Fruit fly (Drosophila melanogaster): ENCODE results near the gene Grl65a.

The Grl65a gene

dm6 chr3L:6708995-6709606 lies 41.5 kb upstream of the Grl65a start (continued):
- peak; percentile 76 for TF ChIP-seq CG8281 (tag; optimal IDR thresholded peaks at IDR 0.05)
- no peak for TF ChIP-seq bbx (GFP tag; IDR thresholded peaks at IDR 0.05; ENCODE audit: partially characterized antibody)
- peak; percentile 67 for TF ChIP-seq Nf-YA (GFP tag; IDR thresholded peaks at IDR 0.05)
- peak; percentile 42 for TF ChIP-seq Nf-YB (GFP tag; optimal IDR thresholded peaks at IDR 0.05)
- peak; percentile 60 for TF ChIP-seq Poxn (GFP tag; IDR thresholded peaks at IDR 0.05)
- TF ChIP-seq CG11456 (GFP tag; IDR thresholded peaks at IDR 0.05): peak; percentile 96
- peak; percentile 55 for TF ChIP-seq dati (GFP tag; IDR thresholded peaks at IDR 0.05)
- TF ChIP-seq insv (GFP tag; optimal IDR thresholded peaks at IDR 0.05): peak in 1 of 2 experiments; percentile 42
- TF ChIP-seq fd64A (GFP tag; optimal IDR thresholded peaks at IDR 0.05): peak; percentile 44
- peak; percentile 85 for TF ChIP-seq CG34422 (GFP tag; IDR thresholded peaks at IDR 0.05)
- TF ChIP-seq caup (GFP tag; optimal IDR thresholded peaks at IDR 0.05; ENCODE audit: severe bottlenecking): peak; percentile 98
- TF ChIP-seq CG13624 (GFP tag; optimal IDR thresholded peaks at IDR 0.05): peak; percentile 74
- peak; percentile 77 for TF ChIP-seq Six4 (GFP tag; optimal IDR thresholded peaks at IDR 0.05)
- peak; percentile 70; the same call in 1 of the 2 replicates for TF ChIP-seq toy (GFP tag; IDR thresholded peaks at IDR 0.05)
- no peak for TF ChIP-seq Lpt (GFP tag; optimal IDR thresholded peaks at IDR 0.05)
- TF ChIP-seq cato (GFP tag; optimal IDR thresholded peaks at IDR 0.05; ENCODE audit: borderline replicate concordance): peak; percentile 73
- peak; percentile 84 for TF ChIP-seq CG1603 (tag; optimal IDR thresholded peaks at IDR 0.05)
- peak; percentile 29; the same call in 2 of the 3 replicates for TF ChIP-seq croc (GFP tag; conservative IDR thresholded peaks at IDR 0.05)
- peak; percentile 70 for TF ChIP-seq ewg (GFP tag; optimal IDR thresholded peaks at IDR 0.05)
- TF ChIP-seq CG14860 (GFP tag; IDR thresholded peaks at IDR 0.05; ENCODE audit: partially characterized antibody): no peak
- peak; percentile 59 for TF ChIP-seq NK7.1 (GFP tag; optimal IDR thresholded peaks at IDR 0.05)
- TF ChIP-seq abd-A (tag; optimal IDR thresholded peaks at IDR 0.05): no peak
- no peak for TF ChIP-seq CG4360 (GFP tag; IDR thresholded peaks at IDR 0.05)
- peak; percentile 82 for TF ChIP-seq Atf6 (GFP tag; IDR thresholded peaks at IDR 0.05)
- peak; percentile 61 for TF ChIP-seq CG12942 (GFP tag; optimal IDR thresholded peaks at IDR 0.05)
- peak; percentile 19; the same call in 1 of the 2 replicates for TF ChIP-seq ro (GFP tag; IDR thresholded peaks at IDR 0.05)
- peak; percentile 81; the same call in 2 of the 3 replicates for TF ChIP-seq dysf (GFP tag; IDR thresholded peaks at IDR 0.05)
- TF ChIP-seq Kr (GFP tag; optimal IDR thresholded peaks at IDR 0.05): no peak
- no peak for TF ChIP-seq jigr1 (GFP tag; IDR thresholded peaks at IDR 0.05)
- TF ChIP-seq Oli (tag; optimal IDR thresholded peaks at IDR 0.05): peak; percentile 64
- TF ChIP-seq Myb (GFP tag; optimal IDR thresholded peaks at IDR 0.05): peak; percentile 43
- TF ChIP-seq CG6791 (GFP tag; IDR thresholded peaks at IDR 0.05; ENCODE audit: partially characterized antibody): no peak
- peak; percentile 83; the same call in 2 of the 3 replicates for TF ChIP-seq gce (GFP tag; IDR thresholded peaks at IDR 0.05)
- peak; percentile 10 for TF ChIP-seq CG7786 (GFP tag; optimal IDR thresholded peaks at IDR 0.05)
- TF ChIP-seq CG3163 (GFP tag; optimal IDR thresholded peaks at IDR 0.05): peak; percentile 34
- peak; percentile 82 for TF ChIP-seq CG4707 (GFP tag; optimal IDR thresholded peaks at IDR 0.05)
- no peak for TF ChIP-seq CG16813 (GFP tag; IDR thresholded peaks at IDR 0.05; ENCODE audit: partially characterized antibody)
- TF ChIP-seq Hand (GFP tag; optimal IDR thresholded peaks at IDR 0.05): peak; percentile 67
- TF ChIP-seq Hsf (GFP tag; optimal IDR thresholded peaks at IDR 0.05): peak; percentile 78
- peak; percentile 23 for TF ChIP-seq Chrac-16 (GFP tag; optimal IDR thresholded peaks at IDR 0.05)
- peak; percentile 97 for TF ChIP-seq Med (GFP tag)
- peak; percentile 76 for TF ChIP-seq Side (GFP tag; optimal IDR thresholded peaks at IDR 0.05)
- TF ChIP-seq ash1 (GFP tag; optimal IDR thresholded peaks at IDR 0.05): peak; percentile 93
- TF ChIP-seq CG18764 (GFP tag; optimal IDR thresholded peaks at IDR 0.05): peak; percentile 89
- TF ChIP-seq esg (GFP tag; conservative IDR thresholded peaks at IDR 0.05): peak; percentile 35; the same call in 1 of the 2 replicates
- TF ChIP-seq jing (GFP tag; optimal IDR thresholded peaks at IDR 0.05): peak; percentile 44
- TF ChIP-seq CG13775 (GFP tag; optimal IDR thresholded peaks at IDR 0.05): peak; percentile 76
- TF ChIP-seq hbn (GFP tag; IDR thresholded peaks at IDR 0.05; ENCODE audit: partially characterized antibody): no peak
- peak; percentile 96 for TF ChIP-seq CG7987 (GFP tag; optimal IDR thresholded peaks at IDR 0.05)
